Worm (Caenorhabditis elegans) whole organism, late embryonic: ENCODE measurements around the gene R07E4.5.

Experiments used
- ahr-1 ChIP-seq: sonication (generic microtip); optimal IDR thresholded peaks from 2 replicates; lab custom pipeline; 2016; ENCODE audit warnings: missing genetic modification characterization, missing compliant biosample characterization
- ama-1 ChIP-seq: fragments of 150-350 bp; optimal IDR thresholded peaks from 2 replicates; lab custom pipeline; 2014
- ceh-31 ChIP-seq: sonication (generic microtip); optimal IDR thresholded peaks from 2 replicates; lab custom pipeline; 2016; ENCODE audit warnings: missing genetic modification characterization, missing compliant biosample characterization
- eyg-1 ChIP-seq: sonication (generic microtip); optimal IDR thresholded peaks from 2 replicates; lab custom pipeline; 2016; ENCODE audit warnings: missing genotype, missing genetic modification characterization, missing compliant biosample characterization
- fkh-10 ChIP-seq: fragments of 150-350 bp; optimal IDR thresholded peaks from 2 replicates; lab custom pipeline; 2014; ENCODE audit warnings: missing biosample characterization, missing genetic modification reagents, missing genetic modification characterization
- nhr-11 ChIP-seq: fragments of 150-350 bp; optimal IDR thresholded peaks from 2 replicates; lab custom pipeline; 2014; ENCODE audit warnings: missing biosample characterization, missing genetic modification characterization
- pha-4 ChIP-seq: fragments of 150-350 bp; optimal IDR thresholded peaks from 2 replicates; lab custom pipeline; 2018; ENCODE audit warnings: missing biosample characterization, missing genetic modification reagents, missing genetic modification characterization
- tbx-2 ChIP-seq: sonication (generic microtip); optimal IDR thresholded peaks from 2 replicates; lab custom pipeline; 2016; ENCODE audit warnings: missing genetic modification characterization, missing compliant biosample characterization

DNA sequence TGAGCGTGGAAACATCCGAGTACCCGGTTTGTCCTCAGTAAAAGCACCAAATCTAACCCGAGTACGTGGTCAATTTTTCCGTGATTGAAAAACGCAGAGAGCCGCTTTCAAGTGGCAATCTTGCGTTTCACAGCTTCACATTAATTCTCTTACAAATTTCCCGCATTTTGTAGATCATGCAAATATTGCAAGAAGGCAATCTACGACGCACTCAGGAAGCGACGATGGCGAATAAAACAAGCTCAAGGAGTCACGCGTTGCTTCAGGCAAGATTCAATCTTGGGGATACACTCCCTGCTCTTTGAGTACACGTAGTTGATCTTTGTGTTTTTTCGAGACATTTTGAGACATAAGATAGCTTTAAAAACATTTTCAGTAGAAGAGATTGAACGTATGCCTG is 34.9 kb upstream of the R07E4.5 start:
- TF ChIP-seq tbx-2 (no peak), fkh-10 (GFP tag; lab: Kevin White, UChicago) (no peak), ceh-31 (tag; lab: Kevin White, UChicago) (no peak), pha-4 (no peak), ama-1 (lab: Kevin White, UChicago) (no peak), nhr-11 (no peak), ahr-1 (no peak), eyg-1 (tag; lab: Kevin White, UChicago) (no peak)
